Fruit fly (Drosophila melanogaster): Measurements from ENCODE around the gene bru2.
A peak's percentile ranks its signal among the peaks of the same experiment; 100 is the strongest.

The bru2 gene

DNA sequence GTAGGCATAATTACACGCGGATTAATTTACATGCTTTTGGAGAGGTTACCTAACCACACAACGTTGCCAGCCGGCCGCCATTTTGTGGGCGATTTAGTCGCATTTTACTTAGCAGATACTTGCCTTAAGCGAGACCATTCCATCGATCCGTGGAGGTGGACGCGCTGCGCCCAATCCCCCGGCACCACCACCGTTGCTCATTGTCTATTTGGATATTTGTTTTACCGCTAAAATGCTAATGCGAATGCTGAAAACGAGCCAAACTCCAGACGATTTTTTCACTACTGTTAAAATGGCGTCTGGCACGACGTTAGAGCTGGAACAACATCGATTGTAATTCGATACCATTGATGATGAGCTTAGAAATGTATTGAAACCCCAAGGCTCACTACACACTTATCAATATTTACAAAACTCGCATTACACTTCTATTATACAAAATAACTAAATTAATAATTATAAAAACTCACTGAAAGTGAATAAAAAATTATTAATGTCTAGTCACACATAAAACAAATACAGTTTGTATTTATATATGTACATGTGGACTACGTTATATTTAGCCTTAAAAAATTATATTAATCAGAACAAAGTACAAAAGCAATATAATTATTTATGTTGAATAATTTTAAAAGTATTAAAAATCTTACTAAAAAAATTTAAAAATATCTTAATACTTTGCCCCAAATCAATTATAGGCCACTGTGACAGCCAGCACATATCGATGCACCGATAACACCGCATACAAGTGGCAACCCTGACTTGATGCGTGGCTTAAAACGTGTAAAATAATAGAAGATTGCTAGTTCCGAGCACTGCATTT is 89.9 kb downstream of the bru2 start, which contains the start of gene eRF3 (continued):
- TF ChIP-seq CG2712 (tag; optimal IDR thresholded peaks at IDR 0.05) (peak; percentile 91), CG12942 (GFP tag; optimal IDR thresholded peaks at IDR 0.05) (peak; percentile 68), CG18599 (GFP tag; optimal IDR thresholded peaks at IDR 0.05) (peak; percentile 46), psq (GFP tag; optimal IDR thresholded peaks at IDR 0.05) (peak; percentile 35), CG8765 (GFP tag; IDR thresholded peaks at IDR 0.05) (peak; percentile 51), CG4328 (GFP tag; optimal IDR thresholded peaks at IDR 0.05) (peak; percentile 61), tll (GFP tag; optimal IDR thresholded peaks at IDR 0.05) (no peak), Scr (GFP tag; IDR thresholded peaks at IDR 0.05; ENCODE audit: partially characterized antibody) (peak; percentile 55), da (GFP tag; optimal IDR thresholded peaks at IDR 0.05) (no peak), CG12659 (GFP tag; optimal IDR thresholded peaks at IDR 0.05) (peak; percentile 72), Hr3 (GFP tag; optimal IDR thresholded peaks at IDR 0.05) (peak; percentile 88), CG13775 (GFP tag; optimal IDR thresholded peaks at IDR 0.05) (peak; percentile 88), CG10366 (GFP tag; IDR thresholded peaks at IDR 0.05) (peak; percentile 59), B-H1 (GFP tag; IDR thresholded peaks at IDR 0.05) (0 out of 3 replicates have a peak, but pooled peaks have one; percentile 51), Kr (GFP tag; optimal IDR thresholded peaks at IDR 0.05) (no peak), grau (tag; optimal IDR thresholded peaks at IDR 0.05) (peak; percentile 87), maf-S (GFP tag; optimal IDR thresholded peaks at IDR 0.05) (no peak), dm (GFP tag; optimal IDR thresholded peaks at IDR 0.05) (peak; percentile 81), kni (GFP tag; optimal IDR thresholded peaks at IDR 0.05) (no peak), CG8924 (tag; optimal IDR thresholded peaks at IDR 0.05) (peak; percentile 90), CG6689 (GFP tag; IDR thresholded peaks at IDR 0.05) (peak; percentile 82), trh (GFP tag; optimal IDR thresholded peaks at IDR 0.05) (peak; percentile 33), Ets65A (GFP tag) (peak; percentile 24), odd (GFP tag; optimal IDR thresholded peaks at IDR 0.05) (peak; percentile 26), CG14441 (GFP tag; IDR thresholded peaks at IDR 0.05) (peak; percentile 74), Bdp1 (GFP tag; optimal IDR thresholded peaks at IDR 0.05) (no peak), Atf3 (GFP tag; optimal IDR thresholded peaks at IDR 0.05) (no peak), shn (GFP tag; optimal IDR thresholded peaks at IDR 0.05) (no peak), Meics (GFP tag; optimal IDR thresholded peaks at IDR 0.05) (peak; percentile 81), CG6254 (GFP tag; optimal IDR thresholded peaks at IDR 0.05) (no peak), Med (GFP tag) (peak; percentile 74), z (GFP tag; IDR thresholded peaks at IDR 0.05) (no peak), bcd (GFP tag; optimal IDR thresholded peaks at IDR 0.05) (peak; percentile 63), Dbx (GFP tag; IDR thresholded peaks at IDR 0.05) (peak; percentile 74; the same call in 2 of the 3 replicates), Sox100B (GFP tag; optimal IDR thresholded peaks at IDR 0.05) (peak; percentile 88), unc-4 (GFP tag; IDR thresholded peaks at IDR 0.05; ENCODE audit: partially characterized antibody) (0 out of 2 replicates have a peak, but pooled peaks have one; percentile 15), cad (GFP tag; optimal IDR thresholded peaks at IDR 0.05) (no peak), CoRest (tag; optimal IDR thresholded peaks at IDR 0.05) (peak; percentile 92), Drgx (GFP tag; IDR thresholded peaks at IDR 0.05) (peak; percentile 27; the same call in 1 of the 2 replicates), CG4730 (GFP tag; IDR thresholded peaks at IDR 0.05) (peak; percentile 65), inv (GFP tag; IDR thresholded peaks at IDR 0.05; ENCODE audit: partially characterized antibody) (0 out of 2 replicates have a peak, but pooled peaks have one; percentile 34), CG11696 (GFP tag; IDR thresholded peaks at IDR 0.05) (peak; percentile 66), repo (GFP tag; optimal IDR thresholded peaks at IDR 0.05) (no peak), CG4282 (GFP tag; optimal IDR thresholded peaks at IDR 0.05) (peak; percentile 61), Deaf1 (tag; optimal IDR thresholded peaks at IDR 0.05) (peak; percentile 50), Antp (GFP tag; optimal IDR thresholded peaks at IDR 0.05) (no peak), dpn (GFP tag; optimal IDR thresholded peaks at IDR 0.05) (peak in 1 of 2 experiments; percentile 75), CG30403 (GFP tag; optimal IDR thresholded peaks at IDR 0.05) (peak; percentile 86), PHDP (tag; optimal IDR thresholded peaks at IDR 0.05) (peak; percentile 78)

All from whole organism, embryonic.